Fruit fly (Drosophila melanogaster) whole organism, prepupa: ENCODE data around the gene CG7408.
A peak's percentile ranks its signal among the peaks of the same experiment; 100 is the strongest.

Experiments
- CG10631 ChIP-seq: fragments of 200-800 bp; sonication (Bioruptor generic); optimal IDR thresholded peaks from 2 replicates; lab custom pipeline; 2016; ENCODE audit warnings: missing biosample characterization, missing genetic modification characterization
- CG11294 ChIP-seq: fragments of 200-800 bp; sonication (Bioruptor generic); IDR thresholded peaks from 2 replicates; pipeline ENCODE4 v1.3.6; 2022; ENCODE audit warnings: missing biosample characterization, missing genetic modification characterization
- CG15336 ChIP-seq: fragments of 200-800 bp; sonication (Bioruptor generic); IDR thresholded peaks from 2 replicates; pipeline ENCODE4 v1.3.6; 2022; ENCODE audit warnings: missing biosample characterization, missing genetic modification characterization
- CG1621 ChIP-seq: fragments of 200-800 bp; sonication (Bioruptor generic); optimal IDR thresholded peaks from 3 replicates; lab custom pipeline; 2018; ENCODE audit warnings: missing biosample characterization, mild to moderate bottlenecking, missing genetic modification characterization
- CG16779 ChIP-seq: fragments of 200-800 bp; sonication (Bioruptor generic); optimal IDR thresholded peaks from 3 replicates; lab custom pipeline; 2017; ENCODE audit warnings: missing biosample characterization, mild to moderate bottlenecking, missing genetic modification characterization
- CG3032 ChIP-seq: fragments of 200-800 bp; optimal IDR thresholded peaks from 2 replicates; lab custom pipeline; 2019; ENCODE audit warnings: missing biosample characterization, mild to moderate bottlenecking, missing genetic modification characterization, moderate library complexity
- CG31627 ChIP-seq: fragments of 200-800 bp; sonication (Bioruptor generic); optimal IDR thresholded peaks from 3 replicates; lab custom pipeline; 2016; ENCODE audit warnings: missing biosample characterization, missing genetic modification characterization
- CG32006 ChIP-seq: fragments of 200-800 bp; sonication (Bioruptor generic); optimal IDR thresholded peaks from 3 replicates; lab custom pipeline; 2017; ENCODE audit warnings: missing biosample characterization, mild to moderate bottlenecking, missing genetic modification characterization
- CG34406 ChIP-seq: fragments of 200-800 bp; sonication (Bioruptor generic); optimal IDR thresholded peaks from 3 replicates; lab custom pipeline; 2016; ENCODE audit warnings: missing biosample characterization, missing genetic modification characterization
- CG3919 ChIP-seq: fragments of 200-800 bp; sonication (Bioruptor generic); optimal IDR thresholded peaks from 3 replicates; lab custom pipeline; 2016; ENCODE audit warnings: missing biosample characterization, missing genetic modification characterization
- CG4318 ChIP-seq: fragments of 200-800 bp; sonication (Bioruptor generic); optimal IDR thresholded peaks from 3 replicates; lab custom pipeline; 2017; ENCODE audit warnings: missing biosample characterization, mild to moderate bottlenecking, missing genetic modification characterization
- CG6163 ChIP-seq: fragments of 200-800 bp; sonication (Bioruptor generic); IDR thresholded peaks from 3 replicates; pipeline ENCODE4 v1.3.6; 2022; ENCODE audit warnings: missing biosample characterization, missing genetic modification characterization
- CG6276 ChIP-seq: fragments of 200-800 bp; sonication (Bioruptor generic); optimal IDR thresholded peaks from 2 replicates; lab custom pipeline; 2017; ENCODE audit warnings: missing biosample characterization, mild to moderate bottlenecking, missing genetic modification characterization
- CG6854 ChIP-seq: fragments of 200-800 bp; sonication (Bioruptor generic); optimal IDR thresholded peaks from 2 replicates; lab custom pipeline; 2017; ENCODE audit warnings: missing biosample characterization, mild to moderate bottlenecking, missing genetic modification characterization
- CG8119 ChIP-seq: fragments of 200-800 bp; sonication (Bioruptor generic); IDR thresholded peaks from 3 replicates; pipeline ENCODE4 v1.3.6; 2022; ENCODE audit warnings: missing biosample characterization, missing genetic modification characterization
- CG8632 ChIP-seq: fragments of 200-800 bp; sonication (Bioruptor generic); optimal IDR thresholded peaks from 3 replicates; lab custom pipeline; 2016; ENCODE audit warnings: missing biosample characterization, missing genetic modification characterization
- Eip75B ChIP-seq: fragments of 200-800 bp; sonication (Bioruptor generic); optimal IDR thresholded peaks from 3 replicates; lab custom pipeline; 2016; ENCODE audit warnings: missing biosample characterization, missing genetic modification characterization
- Eip78C ChIP-seq: fragments of 200-800 bp; sonication (Bioruptor generic); peaks from one replicate; lab custom pipeline; 2016; ENCODE audit warnings: missing biosample characterization, missing genetic modification characterization
- Ets96B ChIP-seq: fragments of 200-800 bp; optimal IDR thresholded peaks from 2 replicates; lab custom pipeline; 2019; ENCODE audit warnings: missing biosample characterization, mild to moderate bottlenecking, missing genetic modification characterization, moderate library complexity
- Gug ChIP-seq: fragments of 200-800 bp; sonication (Bioruptor generic); IDR thresholded peaks from 2 replicates; pipeline ENCODE4 v1.3.6; 2022; ENCODE audit warnings: missing biosample characterization, missing genetic modification characterization
- Hr38 ChIP-seq: sonication (Bioruptor generic); optimal IDR thresholded peaks from 2 replicates; lab custom pipeline; 2016; ENCODE audit warnings: missing biosample characterization, missing genetic modification characterization
- Hr39 ChIP-seq: fragments of 200-800 bp; sonication (Bioruptor generic); optimal IDR thresholded peaks from 2 replicates; lab custom pipeline; 2016; ENCODE audit warnings: missing biosample characterization, missing genetic modification characterization
- Hr4 ChIP-seq: fragments of 200-800 bp; sonication (Bioruptor generic); optimal IDR thresholded peaks from 3 replicates; lab custom pipeline; 2016; ENCODE audit warnings: missing biosample characterization, missing genetic modification characterization
- Met ChIP-seq: fragments of 200-800 bp; sonication (Bioruptor generic); optimal IDR thresholded peaks from 3 replicates; lab custom pipeline; 2016; ENCODE audit warnings: missing biosample characterization, missing genetic modification characterization
- Smox ChIP-seq: fragments of 200-800 bp; sonication (Bioruptor generic); optimal IDR thresholded peaks from 3 replicates; lab custom pipeline; 2016; ENCODE audit warnings: missing biosample characterization, missing genetic modification characterization
- Sox102F ChIP-seq: fragments of 200-800 bp; sonication (Bioruptor generic); optimal IDR thresholded peaks from 2 replicates; lab custom pipeline; 2016; ENCODE audit warnings: missing biosample characterization, mild to moderate bottlenecking, missing genetic modification characterization
- Sox14 ChIP-seq: fragments of 200-800 bp; sonication (Bioruptor generic); optimal IDR thresholded peaks from 3 replicates; lab custom pipeline; 2016; ENCODE audit warnings: missing biosample characterization, missing genetic modification characterization
- Sox15 ChIP-seq: fragments of 200-800 bp; sonication (Bioruptor generic); optimal IDR thresholded peaks from 3 replicates; lab custom pipeline; 2016; ENCODE audit warnings: missing biosample characterization, missing genetic modification characterization
- achi ChIP-seq: fragments of 200-800 bp; sonication (Bioruptor generic); optimal IDR thresholded peaks from 3 replicates; lab custom pipeline; 2016; ENCODE audit warnings: missing biosample characterization, missing genetic modification characterization
- cyc ChIP-seq: fragments of 200-800 bp; sonication (Bioruptor generic); optimal IDR thresholded peaks from 3 replicates; lab custom pipeline; 2016; ENCODE audit warnings: missing biosample characterization, missing genetic modification characterization
- dac ChIP-seq: fragments of 200-800 bp; sonication (Bioruptor generic); optimal IDR thresholded peaks from 2 replicates; lab custom pipeline; 2017; ENCODE audit warnings: missing biosample characterization, mild to moderate bottlenecking, missing genetic modification characterization
- dsx ChIP-seq: fragments of 200-800 bp; optimal IDR thresholded peaks from 3 replicates; lab custom pipeline; 2019; ENCODE audit warnings: missing biosample characterization, mild to moderate bottlenecking, missing genetic modification characterization, moderate library complexity; ENCODE audit not compliant: poor library complexity, severe bottlenecking
- eg ChIP-seq: fragments of 200-800 bp; sonication (Bioruptor generic); IDR thresholded peaks from 3 replicates; pipeline ENCODE4 v1.3.6; 2022; ENCODE audit warnings: missing biosample characterization, missing genetic modification characterization
- esn ChIP-seq: fragments of 200-800 bp; sonication (Bioruptor generic); optimal IDR thresholded peaks from 2 replicates; lab custom pipeline; 2016; ENCODE audit warnings: missing biosample characterization, mild to moderate bottlenecking, missing genetic modification characterization, moderate library complexity
- fd85E ChIP-seq: fragments of 200-800 bp; sonication (Bioruptor generic); optimal IDR thresholded peaks from 3 replicates; lab custom pipeline; 2016; ENCODE audit warnings: missing biosample characterization, missing genetic modification characterization
- lz ChIP-seq: fragments of 200-800 bp; sonication (Bioruptor generic); optimal IDR thresholded peaks from 3 replicates; lab custom pipeline; 2016; ENCODE audit warnings: missing biosample characterization, missing genetic modification characterization
- pdm3 ChIP-seq: fragments of 200-800 bp; sonication (Bioruptor generic); optimal IDR thresholded peaks from 3 replicates; lab custom pipeline; 2016; ENCODE audit warnings: missing biosample characterization, missing genetic modification characterization
- spab ChIP-seq: fragments of 200-800 bp; sonication (Bioruptor generic); optimal IDR thresholded peaks from 2 replicates; lab custom pipeline; 2017; ENCODE audit warnings: missing biosample characterization, mild to moderate bottlenecking, missing genetic modification characterization, missing genetic modification reagents
- ss ChIP-seq, 2 experiments: fragments of 200-800 bp; sonication (Bioruptor generic); optimal IDR thresholded peaks; 2 replicates in 1 of 2; 3 replicates in 1 of 2; lab custom pipeline; 2017 to 2018; ENCODE audit warnings: mild to moderate bottlenecking in 2 of 2, missing biosample characterization in 2 of 2, missing genetic modification characterization in 2 of 2, moderate library complexity in 1 of 2
- svp ChIP-seq: fragments of 200-800 bp; sonication (Bioruptor generic); peaks from one replicate; lab custom pipeline; 2016; ENCODE audit warnings: missing biosample characterization, missing genetic modification characterization
- vri ChIP-seq: fragments of 200-800 bp; sonication (Bioruptor generic); optimal IDR thresholded peaks from 3 replicates; lab custom pipeline; 2016; ENCODE audit warnings: missing biosample characterization, mild to moderate bottlenecking, missing genetic modification characterization

CG7408 gene

dm6 chr3L:17841085-17841606, 37.8 kb upstream of the CG7408 start, which contains the start of gene CG5577 (continued):
- TF ChIP-seq cyc (GFP tag; lab: Kevin White, UChicago), result no peak
- TF ChIP-seq achi (GFP tag; lab: Kevin White, UChicago), result no peak
- peak; percentile 8 for TF ChIP-seq CG8632
- no peak for TF ChIP-seq ss (GFP tag; optimal IDR thresholded peaks at IDR 0.05; lab: Kevin White, UChicago)

DNA sequence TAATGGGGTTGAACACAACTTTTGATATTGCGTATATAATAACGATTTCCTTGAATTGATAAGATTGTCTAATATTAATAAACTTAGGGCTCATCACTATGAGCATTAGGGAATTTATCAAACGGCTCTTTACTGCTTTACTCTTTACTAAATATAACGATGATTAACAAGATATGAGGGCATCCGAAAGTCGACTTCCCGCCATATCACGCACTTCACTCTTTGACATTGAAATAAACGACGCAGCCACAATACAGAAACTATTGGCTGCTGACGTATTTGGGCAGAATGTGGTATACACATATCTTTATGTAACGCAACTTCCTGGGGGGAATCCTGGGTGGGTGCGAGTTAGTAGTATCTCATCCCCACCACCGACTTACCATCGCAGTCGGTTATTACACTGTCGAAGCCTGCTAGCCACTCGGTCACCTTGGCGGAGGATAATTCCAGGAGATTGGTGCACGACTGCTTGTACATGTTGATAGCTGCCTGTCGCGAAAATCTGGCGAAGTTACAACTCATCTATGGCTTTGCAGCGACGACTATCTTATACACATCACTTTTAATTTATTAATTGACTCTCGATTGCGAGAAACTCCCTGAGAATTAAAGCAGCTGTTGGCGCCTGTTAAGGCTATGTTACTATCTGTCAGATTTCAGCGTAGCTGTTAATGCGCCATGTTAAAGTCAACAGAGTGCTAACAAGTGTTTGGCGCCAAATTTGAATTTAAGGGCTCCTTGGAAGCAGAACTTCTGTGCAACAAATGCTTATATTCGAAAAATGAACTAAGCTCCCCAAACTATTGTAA, 35.8 kb upstream of the CG7408 start, which contains the start of gene CG5567:
Gene CG5567, minus strand, starts transcription at position 653 of the 812 bp plus-strand sequence.
- TF ChIP-seq esn (GFP tag; lab: Kevin White, UChicago) (peak; percentile 16), achi (GFP tag; lab: Kevin White, UChicago) (peak; percentile 98), Sox15 (GFP tag; lab: Kevin White, UChicago) (no peak), CG1621 (no peak), CG3032 (tag; lab: Kevin White, UChicago) (peak; percentile 74), eg (GFP tag; lab: Robert Waterston, UW) (peak; percentile 33; the same call in 1 of the 3 replicates), svp (GFP tag; lab: Kevin White, UChicago) (peak; percentile 72), Hr4 (GFP tag; lab: Kevin White, UChicago) (no peak), Ets96B (tag; lab: Kevin White, UChicago) (no peak), Eip78C (GFP tag; lab: Kevin White, UChicago) (peak; percentile 56), dsx (GFP tag; lab: Kevin White, UChicago) (no peak), Sox14 (GFP tag; lab: Kevin White, UChicago) (peak; percentile 14), CG32006 (GFP tag; lab: Kevin White, UChicago) (peak; percentile 28), Hr38 (GFP tag; lab: Kevin White, UChicago) (no peak)

dm6 chr3L:17846169-17846981, 32.5 kb upstream of the CG7408 start, which contains the start of the genes MED19 and CG7430:
MED19 (minus strand) TSS chr3L:17846501.
CG7430 (plus strand) TSS chr3L:17846916.
- TF ChIP-seq CG16779 (tag; lab: Kevin White, UChicago), result no peak
- no peak for TF ChIP-seq Hr39 (GFP tag; lab: Kevin White, UChicago)
- TF ChIP-seq fd85E, result no peak
- no peak for TF ChIP-seq spab (GFP tag; lab: Kevin White, UChicago)
- TF ChIP-seq CG6163 (GFP tag; lab: Robert Waterston, UW), result peak; percentile 46; the same call in 1 of the 3 replicates
- TF ChIP-seq CG4318 (GFP tag; lab: Kevin White, UChicago), result no peak
- TF ChIP-seq Hr38 (GFP tag; lab: Kevin White, UChicago), result no peak
- TF ChIP-seq CG34406, result no peak
- TF ChIP-seq Gug (GFP tag; lab: Robert Waterston, UW), result no peak
- TF ChIP-seq CG31627 (GFP tag; lab: Kevin White, UChicago), result no peak
- TF ChIP-seq CG6854 (GFP tag; lab: Kevin White, UChicago), result peak; percentile 79
- peak in 1 of 2 experiments; percentile 64 for TF ChIP-seq ss (GFP tag; optimal IDR thresholded peaks at IDR 0.05; lab: Kevin White, UChicago)
- TF ChIP-seq CG8632, result peak; percentile 7
- no peak for TF ChIP-seq Smox (GFP tag; lab: Kevin White, UChicago)
- TF ChIP-seq CG11294, result no peak
- TF ChIP-seq CG3919 (GFP tag; lab: Kevin White, UChicago), result no peak
- peak; percentile 20 for TF ChIP-seq esn (GFP tag; lab: Kevin White, UChicago)
- TF ChIP-seq dsx (GFP tag; lab: Kevin White, UChicago), result no peak
- no peak for TF ChIP-seq CG32006 (GFP tag; lab: Kevin White, UChicago)
- TF ChIP-seq CG15336, result peak; percentile 51; the same call in 1 of the 2 replicates
- no peak for TF ChIP-seq Sox102F (GFP tag; lab: Kevin White, UChicago)
- TF ChIP-seq cyc (GFP tag; lab: Kevin White, UChicago), result peak; percentile 2
- no peak for TF ChIP-seq Eip75B (GFP tag; lab: Kevin White, UChicago)
- TF ChIP-seq lz (GFP tag; lab: Kevin White, UChicago), result peak; percentile 19
- peak; percentile 69 for TF ChIP-seq svp (GFP tag; lab: Kevin White, UChicago)
- peak; percentile 33; the same call in 1 of the 3 replicates for TF ChIP-seq CG8119
- TF ChIP-seq Eip78C (GFP tag; lab: Kevin White, UChicago), result peak; percentile 56
- peak; percentile 23 for TF ChIP-seq vri
- peak; percentile 10 for TF ChIP-seq CG1621
- no peak for TF ChIP-seq dac
- TF ChIP-seq Sox15 (GFP tag; lab: Kevin White, UChicago), result no peak
- peak; percentile 29; the same call in 1 of the 3 replicates for TF ChIP-seq eg (GFP tag; lab: Robert Waterston, UW)
- no peak for TF ChIP-seq CG10631 (GFP tag; lab: Kevin White, UChicago)
- TF ChIP-seq CG3032 (tag; lab: Kevin White, UChicago), result no peak
- TF ChIP-seq pdm3 (GFP tag; lab: Kevin White, UChicago), result no peak
- TF ChIP-seq Ets96B (tag; lab: Kevin White, UChicago), result no peak
- TF ChIP-seq Met (GFP tag; lab: Kevin White, UChicago), result no peak
- no peak for TF ChIP-seq CG6276
